Worm (Caenorhabditis elegans) whole organism, L4 larva: ENCODE data around the gene hpo-7.

ENCODE experiments used
- ama-1 ChIP-seq: fragments of 150-350 bp; optimal IDR thresholded peaks from 2 replicates; lab custom pipeline; 2014; ENCODE audit warnings: inconsistent platforms, mixed read lengths
- lsy-2 ChIP-seq, 2 experiments: fragments of 150-350 bp in 1 of 2; sonication (generic microtip) in 1 of 2; optimal IDR thresholded peaks; 2 replicates each; lab custom pipeline; 2014 to 2017; ENCODE audit warnings: missing biosample characterization in 2 of 2, missing genetic modification characterization in 2 of 2
- nhr-237 ChIP-seq: sonication (generic microtip); optimal IDR thresholded peaks from 2 replicates; lab custom pipeline; 2017; ENCODE audit warnings: missing biosample characterization, missing genetic modification characterization
- nhr-76 ChIP-seq: fragments of 150-350 bp; optimal IDR thresholded peaks from 2 replicates; lab custom pipeline; 2014; ENCODE audit warnings: missing biosample characterization, missing genetic modification characterization

ce11 chrII:2146900-2147375 is 11.4 kb upstream of the hpo-7 start, which contains the start of gene C40A11.2:
- TF ChIP-seq lsy-2 (tag; optimal IDR thresholded peaks at IDR 0.05; lab: Kevin White, UChicago) (no peak), nhr-76 (tag; lab: Kevin White, UChicago) (no peak), ama-1 (lab: Kevin White, UChicago) (no peak), nhr-237 (tag; lab: Kevin White, UChicago) (no peak)
